Worm (Caenorhabditis elegans) whole organism, early embryonic: ENCODE measurements around the gene F37B12.1.

ENCODE experiments used
- F13C5.2 ChIP-seq: sonication (generic microtip); optimal IDR thresholded peaks from 2 replicates; lab custom pipeline; 2017; ENCODE audit warnings: mild to moderate bottlenecking, missing genetic modification characterization, inconsistent platforms, missing compliant biosample characterization
- ama-1 ChIP-seq: fragments of 150-350 bp; optimal IDR thresholded peaks from 2 replicates; lab custom pipeline; 2014
- ceh-13 ChIP-seq: fragments of 200-800 bp; sonication (Bioruptor generic); optimal IDR thresholded peaks from 2 replicates; lab custom pipeline; 2018; ENCODE audit warnings: mild to moderate bottlenecking, missing genetic modification characterization, missing compliant biosample characterization
- ets-7 ChIP-seq: sonication (generic microtip); optimal IDR thresholded peaks from 2 replicates; lab custom pipeline; 2016; ENCODE audit warnings: missing genotype, missing genetic modification characterization, missing compliant biosample characterization
- flt-1 ChIP-seq: fragments of 200-800 bp; sonication (Bioruptor generic); IDR thresholded peaks from 2 replicates; pipeline ENCODE4 v1.3.6; 2022; ENCODE audit warnings: missing genetic modification characterization, missing compliant biosample characterization
- hnd-1 ChIP-seq: sonication (generic microtip); optimal IDR thresholded peaks from 2 replicates; lab custom pipeline; 2016; ENCODE audit warnings: missing genetic modification characterization, missing compliant biosample characterization
- tbx-11 ChIP-seq: fragments of 200-800 bp; sonication (Bioruptor generic); IDR thresholded peaks from 2 replicates; pipeline ENCODE4 v1.3.6; 2022; ENCODE audit warnings: missing genetic modification characterization, missing compliant biosample characterization
- tbx-37 ChIP-seq: fragments of 200-800 bp; sonication (Bioruptor generic); conservative IDR thresholded peaks from 2 replicates; pipeline ENCODE4 v1.3.6; 2022; ENCODE audit warnings: missing genetic modification reagents, missing genetic modification characterization, missing compliant biosample characterization
- tra-4 ChIP-seq: sonication (generic microtip); optimal IDR thresholded peaks from 2 replicates; lab custom pipeline; 2017; ENCODE audit warnings: missing genetic modification characterization, missing compliant biosample characterization

DNA sequence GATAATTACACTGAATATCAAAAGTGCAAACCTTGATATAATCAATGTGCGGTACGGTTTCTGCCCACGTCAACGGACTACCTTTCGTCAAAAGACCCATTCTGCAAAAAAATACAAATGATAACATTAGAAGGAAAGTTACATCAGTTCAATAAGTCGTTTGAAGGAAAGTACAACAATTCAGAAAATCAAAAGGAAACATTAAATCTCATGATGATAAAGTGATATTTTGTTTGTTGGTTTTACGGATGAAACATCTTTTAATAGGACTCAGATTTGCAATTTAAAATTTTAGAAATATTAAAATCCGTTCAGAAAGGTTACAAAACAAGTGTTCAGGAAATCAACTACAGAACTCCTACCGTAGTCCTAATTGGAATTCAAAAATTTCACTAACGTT is 9.1 kb upstream of the F37B12.1 start, which contains the start of gene gcs-1:
- TF ChIP-seq ets-7 (tag; lab: Kevin White, UChicago) (no peak), flt-1 (GFP tag; lab: Robert Waterston, UW) (no peak), tbx-37 (GFP tag; lab: Robert Waterston, UW) (no peak), hnd-1 (no peak), ceh-13 (GFP tag; lab: Kevin White, UChicago) (no peak), tbx-11 (GFP tag; lab: Robert Waterston, UW) (no peak), ama-1 (lab: Kevin White, UChicago) (no peak), tra-4 (tag; lab: Kevin White, UChicago) (no peak), F13C5.2 (tag; lab: Kevin White, UChicago) (no peak)
